Fruit fly (Drosophila melanogaster) whole organism, embryonic: ENCODE measurements around the gene Sgs5bis.
A peak's percentile ranks its signal among the peaks of the same experiment; 100 is the strongest.

Source experiments
- ATbp ChIP-seq: fragments of 200-800 bp; sonication (Bioruptor generic); optimal IDR thresholded peaks from 2 replicates; lab custom pipeline; 2017; ENCODE audit warnings: missing biosample characterization, mild to moderate bottlenecking, missing genetic modification characterization, missing genetic modification reagents
- Awh ChIP-seq: fragments of 200-800 bp; sonication (Bioruptor generic); IDR thresholded peaks from 2 replicates; pipeline ENCODE4, ENCODE4 v1.3.6; 2022; ENCODE audit warnings: missing biosample characterization, missing genetic modification characterization
- CG10431 ChIP-seq: fragments of 200-800 bp; sonication (Bioruptor generic); optimal IDR thresholded peaks from 3 replicates; lab custom pipeline; 2018; ENCODE audit warnings: missing biosample characterization, mild to moderate bottlenecking, missing genetic modification characterization
- CG10543 ChIP-seq: fragments of 200-800 bp; sonication (Bioruptor generic); optimal IDR thresholded peaks from 3 replicates; lab custom pipeline; 2017; ENCODE audit warnings: missing biosample characterization, mild to moderate bottlenecking, missing genetic modification characterization, moderate library complexity
- CG11247 ChIP-seq: fragments of 200-800 bp; sonication (Bioruptor generic); IDR thresholded peaks from 2 replicates; pipeline ENCODE4 v1.3.6; 2022; ENCODE audit warnings: missing biosample characterization, missing genetic modification characterization
- CG12155 ChIP-seq: fragments of 200-800 bp; sonication (Bioruptor generic); optimal IDR thresholded peaks from 3 replicates; lab custom pipeline; 2016; ENCODE audit warnings: missing biosample characterization, missing genetic modification characterization
- CG13624 ChIP-seq: fragments of 200-800 bp; sonication (Bioruptor generic); optimal IDR thresholded peaks from 2 replicates; lab custom pipeline; 2016; ENCODE audit warnings: missing biosample characterization, missing genetic modification characterization
- CG14050 ChIP-seq: fragments of 200-800 bp; sonication (Bioruptor generic); IDR thresholded peaks from 3 replicates; pipeline ENCODE4 v1.3.6; 2022; ENCODE audit warnings: missing biosample characterization, missing genetic modification characterization
- CG15011 ChIP-seq: fragments of 200-800 bp; sonication (Bioruptor generic); optimal IDR thresholded peaks from 3 replicates; lab custom pipeline; 2018; ENCODE audit warnings: missing biosample characterization, mild to moderate bottlenecking, missing genetic modification characterization
- CG16815 ChIP-seq: fragments of 200-800 bp; sonication (Bioruptor generic); optimal IDR thresholded peaks from 3 replicates; lab custom pipeline; 2017; ENCODE audit warnings: missing biosample characterization, mild to moderate bottlenecking, missing genetic modification characterization
- CG17361 ChIP-seq: fragments of 200-800 bp; sonication (Bioruptor generic); IDR thresholded peaks from 3 replicates; pipeline ENCODE4 v1.3.6; 2022; ENCODE audit warnings: missing biosample characterization, missing genetic modification characterization
- CG18011 ChIP-seq: fragments of 200-800 bp; sonication (Bioruptor generic); optimal IDR thresholded peaks from 2 replicates; lab custom pipeline; 2017; ENCODE audit warnings: missing biosample characterization, missing genetic modification characterization, mild to moderate bottlenecking, moderate library complexity, missing genotype
- CG18599 ChIP-seq: fragments of 200-800 bp; sonication (Bioruptor generic); optimal IDR thresholded peaks from 3 replicates; lab custom pipeline; 2017; ENCODE audit warnings: missing biosample characterization, missing genetic modification characterization, mild to moderate bottlenecking, moderate library complexity, missing genetic modification reagents
- CG18764 ChIP-seq: fragments of 200-800 bp; sonication (Bioruptor generic); optimal IDR thresholded peaks from 3 replicates; lab custom pipeline; 2016; ENCODE audit warnings: missing biosample characterization, missing genetic modification characterization
- CG32767 ChIP-seq: fragments of 200-800 bp; sonication (Bioruptor generic); IDR thresholded peaks from 2 replicates; pipeline ENCODE4 v1.3.6; 2022; ENCODE audit warnings: missing biosample characterization, missing genetic modification characterization
- CG3407 ChIP-seq: fragments of 200-800 bp; sonication (Bioruptor generic); optimal IDR thresholded peaks from 2 replicates; lab custom pipeline; 2018; ENCODE audit warnings: missing biosample characterization, mild to moderate bottlenecking, missing genetic modification characterization
- CG4328 ChIP-seq: fragments of 200-800 bp; sonication (Bioruptor generic); optimal IDR thresholded peaks from 3 replicates; lab custom pipeline; 2017; ENCODE audit warnings: missing biosample characterization, missing genetic modification reagents, missing genetic modification characterization
- CG43689 ChIP-seq: fragments of 200-800 bp; sonication (Bioruptor generic); IDR thresholded peaks from 2 replicates; pipeline ENCODE4 v1.3.6; 2022; ENCODE audit warnings: missing biosample characterization, missing genetic modification characterization
- CG5245 ChIP-seq: fragments of 200-800 bp; sonication (Bioruptor generic); optimal IDR thresholded peaks from 3 replicates; lab custom pipeline; 2016; ENCODE audit warnings: missing biosample characterization, missing genetic modification characterization
- CG6272 ChIP-seq: fragments of 200-800 bp; sonication (Bioruptor generic); IDR thresholded peaks from 2 replicates; pipeline ENCODE4 v1.3.6; 2022; ENCODE audit warnings: missing biosample characterization, missing genetic modification characterization
- CG6813 ChIP-seq: fragments of 200-800 bp; sonication (Bioruptor generic); optimal IDR thresholded peaks from 2 replicates; lab custom pipeline; 2017; ENCODE audit warnings: missing biosample characterization, missing genetic modification characterization, mild to moderate bottlenecking, moderate library complexity, missing genetic modification reagents
- CG7987 ChIP-seq: fragments of 200-800 bp; sonication (Bioruptor generic); optimal IDR thresholded peaks from 2 replicates; lab custom pipeline; 2018; ENCODE audit warnings: missing biosample characterization, mild to moderate bottlenecking, missing genetic modification characterization, moderate library complexity
- CG8281 ChIP-seq: fragments of 200-800 bp; sonication (Bioruptor generic); optimal IDR thresholded peaks from 2 replicates; lab custom pipeline; 2018; ENCODE audit warnings: missing biosample characterization, mild to moderate bottlenecking, missing genetic modification characterization, moderate library complexity
- CG9932 ChIP-seq: fragments of 200-800 bp; sonication (Bioruptor generic); IDR thresholded peaks from 2 replicates; pipeline ENCODE4 v1.3.6; 2022; ENCODE audit warnings: missing biosample characterization, missing genetic modification characterization
- Doc3 ChIP-seq: fragments of 200-800 bp; sonication (Bioruptor generic); IDR thresholded peaks from 3 replicates; pipeline ENCODE4 v1.3.6; 2022; ENCODE audit warnings: missing biosample characterization, missing genetic modification characterization; ENCODE audit not compliant: partially characterized antibody
- Drgx ChIP-seq: fragments of 200-800 bp; sonication (Bioruptor generic); IDR thresholded peaks from 2 replicates; pipeline ENCODE4 v1.3.6; 2022; ENCODE audit warnings: missing biosample characterization, missing genetic modification characterization
- E2f2 ChIP-seq: fragments of 200-800 bp; sonication (Bioruptor generic); IDR thresholded peaks from 2 replicates; pipeline ENCODE4 v1.3.6; 2022; ENCODE audit warnings: missing biosample characterization, missing genetic modification characterization
- Gsc ChIP-seq: fragments of 200-800 bp; sonication (Bioruptor generic); IDR thresholded peaks from 2 replicates; pipeline ENCODE4 v1.3.6; 2022; ENCODE audit warnings: missing biosample characterization, missing genetic modification characterization
- H15 ChIP-seq: fragments of 200-800 bp; sonication (Bioruptor generic); IDR thresholded peaks from 3 replicates; pipeline ENCODE4 v1.3.6; 2022; ENCODE audit warnings: missing biosample characterization, missing genetic modification characterization
- Jarid2 ChIP-seq: fragments of 200-800 bp; sonication (Bioruptor generic); optimal IDR thresholded peaks from 3 replicates; lab custom pipeline; 2017; ENCODE audit warnings: mild to moderate bottlenecking, missing biosample characterization, missing genetic modification reagents, missing genetic modification characterization
- ato ChIP-seq: fragments of 200-800 bp; sonication (Bioruptor generic); IDR thresholded peaks from 2 replicates; pipeline ENCODE4 v1.3.6; 2022; ENCODE audit warnings: missing biosample characterization, missing genetic modification characterization; ENCODE audit not compliant: partially characterized antibody
- cas ChIP-seq: fragments of 200-800 bp; sonication (Bioruptor generic); IDR thresholded peaks from 2 replicates; pipeline ENCODE4 v1.3.6; 2022; ENCODE audit warnings: missing biosample characterization, missing genetic modification characterization
- cg ChIP-seq: fragments of 200-800 bp; sonication (Bioruptor generic); optimal IDR thresholded peaks from 3 replicates; lab custom pipeline; 2019; ENCODE audit warnings: missing biosample characterization, mild to moderate bottlenecking, missing genetic modification characterization, moderate library complexity
- crc ChIP-seq: fragments of 200-800 bp; sonication (Bioruptor generic); optimal IDR thresholded peaks from 2 replicates; lab custom pipeline; 2016; ENCODE audit warnings: missing biosample characterization, missing genetic modification characterization
- fu2 ChIP-seq: fragments of 200-800 bp; sonication (Bioruptor generic); optimal IDR thresholded peaks from 2 replicates; lab custom pipeline; 2016; ENCODE audit warnings: missing biosample characterization, missing genetic modification characterization
- gem ChIP-seq: fragments of 200-800 bp; sonication (Bioruptor generic); optimal IDR thresholded peaks from 2 replicates; lab custom pipeline; 2019; ENCODE audit warnings: missing biosample characterization, mild to moderate bottlenecking, missing genetic modification characterization, moderate library complexity
- hb ChIP-seq: fragments of 200-800 bp; sonication (Bioruptor generic); IDR thresholded peaks from 3 replicates; pipeline ENCODE4 v1.3.6; 2022; ENCODE audit warnings: missing biosample characterization, missing genetic modification characterization; ENCODE audit not compliant: partially characterized antibody
- hth ChIP-seq: fragments of >200 bp; optimal IDR thresholded peaks from 2 replicates; lab custom pipeline; 2017; ENCODE audit warnings: inconsistent platforms
- jigr1 ChIP-seq: fragments of 200-800 bp; sonication (Bioruptor generic); IDR thresholded peaks from 3 replicates; pipeline ENCODE4 v1.3.6; 2022; ENCODE audit warnings: missing biosample characterization, missing genetic modification characterization
- jumu ChIP-seq: fragments of 200-800 bp; sonication (Bioruptor generic); optimal IDR thresholded peaks from 3 replicates; lab custom pipeline; 2016; ENCODE audit warnings: missing biosample characterization, missing genetic modification characterization
- kay ChIP-seq: fragments of 200-800 bp; sonication (Bioruptor generic); optimal IDR thresholded peaks from 2 replicates; lab custom pipeline; 2016; ENCODE audit warnings: missing biosample characterization, missing genetic modification characterization
- lbe ChIP-seq: fragments of 200-800 bp; sonication (Bioruptor generic); optimal IDR thresholded peaks from 2 replicates; lab custom pipeline; 2016; ENCODE audit warnings: missing biosample characterization, mild to moderate bottlenecking, missing genetic modification characterization
- lilli ChIP-seq: fragments of 200-800 bp; sonication (Bioruptor generic); optimal IDR thresholded peaks from 3 replicates; lab custom pipeline; 2016; ENCODE audit warnings: missing biosample characterization, missing genetic modification characterization
- nom ChIP-seq: fragments of 200-800 bp; sonication (Bioruptor generic); optimal IDR thresholded peaks from 2 replicates; lab custom pipeline; 2017; ENCODE audit warnings: missing biosample characterization, missing genetic modification characterization, mild to moderate bottlenecking, moderate library complexity, missing genetic modification reagents
- sd ChIP-seq: fragments of 200-800 bp; sonication (Bioruptor generic); optimal IDR thresholded peaks from 3 replicates; lab custom pipeline; 2018; ENCODE audit warnings: missing biosample characterization, mild to moderate bottlenecking, missing genetic modification characterization, moderate library complexity
- sens-2 ChIP-seq: fragments of 200-800 bp; sonication (Bioruptor generic); IDR thresholded peaks from 2 replicates; pipeline ENCODE4 v1.3.6; 2022; ENCODE audit warnings: missing biosample characterization, missing genetic modification characterization
- tio ChIP-seq: fragments of 200-800 bp; sonication (Bioruptor generic); optimal IDR thresholded peaks from 2 replicates; lab custom pipeline; 2017; ENCODE audit warnings: missing biosample characterization, missing genetic modification characterization, inconsistent platforms
- ttk ChIP-seq: fragments of 200-800 bp; sonication (Bioruptor generic); IDR thresholded peaks from 2 replicates; pipeline ENCODE4 v2.1.2; 2022; ENCODE audit warnings: missing biosample characterization, missing genetic modification characterization
- unc-4 ChIP-seq: fragments of 200-800 bp; sonication (Bioruptor generic); IDR thresholded peaks from 2 replicates; pipeline ENCODE4 v1.3.6; 2022; ENCODE audit warnings: missing biosample characterization, missing genetic modification characterization; ENCODE audit not compliant: partially characterized antibody
- zen ChIP-seq: fragments of 200-800 bp; sonication (Bioruptor generic); optimal IDR thresholded peaks from 3 replicates; lab custom pipeline; 2018; ENCODE audit warnings: missing biosample characterization, mild to moderate bottlenecking, missing genetic modification characterization, moderate library complexity

Gene Sgs5bis

dm6 chr3R:17604198-17604879 is 10.2 kb downstream of the Sgs5bis start (continued):
- TF ChIP-seq CG5245 (GFP tag; lab: Kevin White, UChicago): no peak
- TF ChIP-seq zen (tag; lab: Kevin White, UChicago): peak; percentile 87
- TF ChIP-seq sens-2 (GFP tag; lab: Robert Waterston, UW): no peak
- TF ChIP-seq Doc3: no peak
- TF ChIP-seq CG12155 (GFP tag; lab: Kevin White, UChicago): peak; percentile 43
- no peak for TF ChIP-seq Drgx
- TF ChIP-seq CG8281 (tag; lab: Kevin White, UChicago): peak; percentile 69
- peak; percentile 21; the same call in 1 of the 2 replicates for TF ChIP-seq E2f2 (GFP tag; lab: Robert Waterston, UW)
- TF ChIP-seq CG13624 (GFP tag; lab: Kevin White, UChicago): peak; percentile 11
- TF ChIP-seq cas: no peak
- no peak for TF ChIP-seq hb (GFP tag; lab: Robert Waterston, UW)
- TF ChIP-seq Gsc (GFP tag; lab: Robert Waterston, UW): no peak
- TF ChIP-seq Jarid2 (GFP tag; lab: Kevin White, UChicago): peak; percentile 28
- TF ChIP-seq kay: peak; percentile 36
- TF ChIP-seq crc: no peak
- peak; percentile 91 for TF ChIP-seq CG18599 (GFP tag; lab: Kevin White, UChicago)
- peak; percentile 56; the same call in 1 of the 2 replicates for TF ChIP-seq CG32767 (GFP tag; lab: Robert Waterston, UW)
- peak; percentile 88 for TF ChIP-seq CG6813 (GFP tag; lab: Kevin White, UChicago)
- peak; percentile 51 for TF ChIP-seq CG4328
- peak; percentile 85 for TF ChIP-seq CG16815
- TF ChIP-seq H15 (GFP tag; lab: Robert Waterston, UW): no peak
- no peak for TF ChIP-seq jigr1 (GFP tag; lab: Robert Waterston, UW)
- TF ChIP-seq CG17361: peak; percentile 94
- TF ChIP-seq Awh (GFP tag; lab: Robert Waterston, UW): no peak
- peak; percentile 66 for TF ChIP-seq CG10431
- TF ChIP-seq sd: no peak
- no peak for TF ChIP-seq jumu (GFP tag; lab: Kevin White, UChicago)
- TF ChIP-seq lbe (GFP tag; lab: Kevin White, UChicago): no peak
- TF ChIP-seq lilli: peak; percentile 58
- TF ChIP-seq cg: no peak
- no peak for TF ChIP-seq unc-4 (GFP tag; lab: Robert Waterston, UW)
- peak; percentile 79 for TF ChIP-seq ATbp (GFP tag; lab: Kevin White, UChicago)
- TF ChIP-seq hth (lab: Kevin White, UChicago): no peak
- TF ChIP-seq ato (GFP tag; lab: Robert Waterston, UW): no peak
- TF ChIP-seq CG43689: no peak
- TF ChIP-seq CG14050 (GFP tag; lab: Robert Waterston, UW): no peak; the same call in 2 of the 3 replicates
- TF ChIP-seq gem (tag; lab: Kevin White, UChicago): peak; percentile 94
- TF ChIP-seq CG11247 (GFP tag; lab: Robert Waterston, UW): no peak
- no peak for TF ChIP-seq nom (GFP tag; lab: Kevin White, UChicago)
- peak; percentile 74 for TF ChIP-seq tio (GFP tag; lab: Kevin White, UChicago)
- peak; percentile 71 for TF ChIP-seq CG15011
- peak; percentile 75 for TF ChIP-seq CG3407
- TF ChIP-seq fu2 (GFP tag; lab: Kevin White, UChicago): no peak
- TF ChIP-seq CG18011 (GFP tag; lab: Kevin White, UChicago): no peak
- TF ChIP-seq CG18764: peak; percentile 43
- TF ChIP-seq CG7987 (GFP tag; lab: Kevin White, UChicago): no peak
- peak; percentile 23 for TF ChIP-seq CG10543 (GFP tag; lab: Kevin White, UChicago)
- peak; percentile 62 for TF ChIP-seq ttk (GFP tag; lab: Robert Waterston, UW)
- peak; percentile 33; the same call in 1 of the 2 replicates for TF ChIP-seq CG6272 (GFP tag; lab: Robert Waterston, UW)
- no peak for TF ChIP-seq CG9932 (GFP tag; lab: Robert Waterston, UW)
